Worm (Caenorhabditis elegans) whole organism, midembryonic: ENCODE results near the gene R12A1.3.

Source experiments
- T22C8.4 ChIP-seq: fragments of 200-800 bp; sonication (Bioruptor generic); IDR thresholded peaks from 2 replicates; pipeline ENCODE4 v1.3.6; 2022; ENCODE audit warnings: missing genetic modification characterization, missing compliant biosample characterization
- cog-1 ChIP-seq: sonication (generic microtip); optimal IDR thresholded peaks from 2 replicates; lab custom pipeline; 2016; ENCODE audit warnings: missing genetic modification characterization, missing compliant biosample characterization
- flt-1 ChIP-seq: fragments of 200-800 bp; sonication (Bioruptor generic); IDR thresholded peaks from 2 replicates; pipeline ENCODE4 v1.3.6; 2022; ENCODE audit warnings: missing genetic modification characterization, missing compliant biosample characterization
- klf-2 ChIP-seq: fragments of 200-800 bp; sonication (Bioruptor generic); conservative IDR thresholded peaks from 2 replicates; pipeline ENCODE4 v1.3.6; 2022; ENCODE audit warnings: missing genetic modification reagents, missing genetic modification characterization, missing compliant biosample characterization
- med-1 ChIP-seq: sonication (generic microtip); optimal IDR thresholded peaks from 2 replicates; lab custom pipeline; 2017; ENCODE audit warnings: missing genetic modification characterization, mild to moderate bottlenecking, missing compliant biosample characterization, antibody characterized with exemption, missing genetic modification reagents; ENCODE audit not compliant: insufficient read depth
- ref-1 ChIP-seq: fragments of 200-800 bp; sonication (Bioruptor generic); conservative IDR thresholded peaks from 2 replicates; pipeline ENCODE4 v1.3.6; 2022; ENCODE audit warnings: missing genetic modification reagents, missing genetic modification characterization, missing compliant biosample characterization
- tab-1 ChIP-seq: fragments of 200-800 bp; sonication (Bioruptor generic); IDR thresholded peaks from 2 replicates; pipeline ENCODE4 v1.3.6; 2022; ENCODE audit warnings: missing genetic modification characterization, missing compliant biosample characterization
- ztf-23 ChIP-seq: fragments of 200-800 bp; sonication (Bioruptor generic); IDR thresholded peaks from 2 replicates; pipeline ENCODE4 v1.3.6; 2022; ENCODE audit warnings: missing genetic modification reagents, missing genetic modification characterization, missing compliant biosample characterization
- ztf-29 ChIP-seq: fragments of 200-800 bp; sonication (Bioruptor generic); IDR thresholded peaks from 2 replicates; pipeline ENCODE4 v1.3.6; 2022; ENCODE audit warnings: missing genetic modification reagents, missing genetic modification characterization, missing compliant biosample characterization

ce11 chrV:1408116-1408515, 17.5 kb downstream of the R12A1.3 start:
- no peak for TF ChIP-seq klf-2 (GFP tag; lab: Robert Waterston, UW)
- TF ChIP-seq cog-1 = no peak
- no peak for TF ChIP-seq flt-1 (GFP tag; lab: Robert Waterston, UW)
- no peak for TF ChIP-seq med-1 (GFP tag; lab: Kevin White, UChicago)
- TF ChIP-seq ref-1 (GFP tag; lab: Robert Waterston, UW) = no peak
- TF ChIP-seq ztf-23 (GFP tag; lab: Robert Waterston, UW) = no peak
- no peak for TF ChIP-seq T22C8.4
- TF ChIP-seq ztf-29 = no peak
- no peak for TF ChIP-seq tab-1 (GFP tag; lab: Robert Waterston, UW)
